Worm (Caenorhabditis elegans): ENCODE measurements around the gene snpc-3.4.

Gene snpc-3.4

ce11 chrIII:4063724-4064123, 43.9 kb downstream of the snpc-3.4 start:
- TF ChIP-seq scrt-1 (GFP tag; IDR thresholded peaks at IDR 0.05), result no peak
- TF ChIP-seq hnd-1 (tag; optimal IDR thresholded peaks at IDR 0.05), result no peak
- TF ChIP-seq F13C5.2 (tag; optimal IDR thresholded peaks at IDR 0.05), result no peak
- 0 out of 2 replicates have a peak, but pooled peaks have one; percentile 41 for TF ChIP-seq sea-1 (GFP tag; conservative IDR thresholded peaks at IDR 0.05)
- TF ChIP-seq hmbx-1 (tag; optimal IDR thresholded peaks at IDR 0.05), result no peak
- TF ChIP-seq hmg-4 (GFP tag; optimal IDR thresholded peaks at IDR 0.05), result peak; percentile 48
- no peak for TF ChIP-seq ama-1 (optimal IDR thresholded peaks at IDR 0.05)
- TF ChIP-seq B0310.2 (tag; optimal IDR thresholded peaks at IDR 0.05), result no peak

- TF ChIP-seq ets-7 (tag; optimal IDR thresholded peaks at IDR 0.05) (no peak), hmg-4 (GFP tag; optimal IDR thresholded peaks at IDR 0.05) (no peak), F13C5.2 (tag; optimal IDR thresholded peaks at IDR 0.05) (no peak), flt-1 (GFP tag; IDR thresholded peaks at IDR 0.05) (no peak), pes-1 (GFP tag; IDR thresholded peaks at IDR 0.05) (no peak), hnd-1 (tag; optimal IDR thresholded peaks at IDR 0.05) (no peak), hmbx-1 (tag; optimal IDR thresholded peaks at IDR 0.05) (no peak), ama-1 (optimal IDR thresholded peaks at IDR 0.05) (no peak), scrt-1 (GFP tag; IDR thresholded peaks at IDR 0.05) (no peak), ceh-13 (GFP tag; optimal IDR thresholded peaks at IDR 0.05) (no peak), tbx-37 (GFP tag; conservative IDR thresholded peaks at IDR 0.05) (no peak), ceh-36 (tag; optimal IDR thresholded peaks at IDR 0.05) (no peak), tbx-11 (GFP tag; IDR thresholded peaks at IDR 0.05) (no peak), tra-4 (tag; optimal IDR thresholded peaks at IDR 0.05) (no peak), B0310.2 (tag; optimal IDR thresholded peaks at IDR 0.05) (no peak), sea-1 (GFP tag; conservative IDR thresholded peaks at IDR 0.05) (no peak), aly-1 (tag; optimal IDR thresholded peaks at IDR 0.05) (no peak)
These were observed 46.5 kb downstream of the snpc-3.4 start, which contains the start of gene unc-79 for ce11 chrIII:4066333-4066732. TSS of gene unc-79 (plus strand) at chrIII:4066633.

- TF ChIP-seq hmg-4 (GFP tag; optimal IDR thresholded peaks at IDR 0.05) (no peak), ets-7 (tag; optimal IDR thresholded peaks at IDR 0.05) (no peak), tra-4 (tag; optimal IDR thresholded peaks at IDR 0.05) (no peak), hnd-1 (tag; optimal IDR thresholded peaks at IDR 0.05) (no peak), hmbx-1 (tag; optimal IDR thresholded peaks at IDR 0.05) (no peak), ama-1 (optimal IDR thresholded peaks at IDR 0.05) (no peak), F13C5.2 (tag; optimal IDR thresholded peaks at IDR 0.05) (no peak), ceh-36 (tag; optimal IDR thresholded peaks at IDR 0.05) (no peak), ceh-13 (GFP tag; optimal IDR thresholded peaks at IDR 0.05) (no peak), pes-1 (GFP tag; IDR thresholded peaks at IDR 0.05) (no peak)
These were observed 48.3 kb downstream of the snpc-3.4 start for ce11 chrIII:4068120-4068519.

ce11 chrIII:4070239-4070638, 50.4 kb downstream of the snpc-3.4 start:
- TF ChIP-seq sea-1 (GFP tag; conservative IDR thresholded peaks at IDR 0.05) (no peak), tbx-37 (GFP tag; conservative IDR thresholded peaks at IDR 0.05) (no peak), hmbx-1 (tag; optimal IDR thresholded peaks at IDR 0.05) (no peak), F13C5.2 (tag; optimal IDR thresholded peaks at IDR 0.05) (no peak)

All from whole organism, early embryonic.